Worm (Caenorhabditis elegans) whole organism, mixed stage, embryonic: ENCODE results near the gene cec-7.

Source experiments
- elt-1 ChIP-seq: sonication (generic microtip); optimal IDR thresholded peaks from 2 replicates; lab custom pipeline; 2017; ENCODE audit warnings: missing genetic modification characterization, mild to moderate bottlenecking, missing compliant biosample characterization, antibody characterized with exemption, moderate library complexity, borderline replicate concordance; ENCODE audit not compliant: insufficient read depth
- elt-3 ChIP-seq: fragments of 150-350 bp; optimal IDR thresholded peaks from 2 replicates; lab custom pipeline; 2014; ENCODE audit warnings: missing biosample characterization, missing genetic modification characterization
- lin-32 ChIP-seq: fragments of 200-800 bp; sonication (Bioruptor generic); optimal IDR thresholded peaks from 2 replicates; lab custom pipeline; 2018; ENCODE audit warnings: mild to moderate bottlenecking, missing genetic modification characterization, missing compliant biosample characterization
- mep-1 ChIP-seq: fragments of 150-350 bp; optimal IDR thresholded peaks from 2 replicates; lab custom pipeline; 2017; ENCODE audit warnings: missing biosample characterization, missing genetic modification reagents, missing genetic modification characterization, inconsistent platforms
- nhr-76 ChIP-seq: sonication (generic microtip); optimal IDR thresholded peaks from 2 replicates; lab custom pipeline; 2017; ENCODE audit warnings: missing biosample characterization, missing genetic modification characterization
- sem-2 ChIP-seq: fragments of 200-800 bp; sonication (Bioruptor generic); optimal IDR thresholded peaks from 2 replicates; lab custom pipeline; 2018; ENCODE audit warnings: mild to moderate bottlenecking, missing genetic modification characterization, missing compliant biosample characterization
- snpc-4 ChIP-seq: fragments of 150-350 bp; optimal IDR thresholded peaks from 2 replicates; lab custom pipeline; 2014; ENCODE audit warnings: missing biosample characterization, missing genetic modification characterization
- unc-39 ChIP-seq: fragments of 150-350 bp; optimal IDR thresholded peaks from 2 replicates; lab custom pipeline; 2014; ENCODE audit warnings: missing biosample characterization, missing genetic modification characterization
- unc-62 ChIP-seq: fragments of 150-350 bp; optimal IDR thresholded peaks from 2 replicates; lab custom pipeline; 2014; ENCODE audit warnings: missing biosample characterization, missing genetic modification reagents, missing genetic modification characterization

DNA sequence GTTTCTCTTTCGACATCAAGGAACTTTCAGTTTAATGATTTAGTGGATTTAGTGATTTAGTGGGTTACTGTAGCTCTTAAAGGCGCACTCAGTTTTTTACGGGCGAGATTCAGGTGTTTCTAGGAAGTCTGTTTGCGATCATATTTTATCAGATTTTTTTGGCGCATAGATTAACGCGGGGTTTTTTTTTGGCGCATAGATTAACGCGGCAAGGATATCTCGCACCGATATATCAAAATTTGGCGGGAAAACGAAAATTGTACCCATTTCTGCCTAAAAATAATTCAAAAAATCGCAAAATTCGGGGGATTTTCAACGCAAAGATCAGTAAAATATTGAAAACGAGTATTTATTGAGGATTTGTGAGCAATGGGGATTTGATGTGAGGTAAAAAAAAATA, 3.3 kb upstream of the cec-7 start:
- TF ChIP-seq elt-3 (tag; lab: Kevin White, UChicago) (no peak), unc-62 (no peak), lin-32 (no peak), snpc-4 (no peak), sem-2 (GFP tag; lab: Kevin White, UChicago) (no peak), nhr-76 (tag; lab: Kevin White, UChicago) (no peak), elt-1 (no peak), mep-1 (no peak), unc-39 (tag; lab: Kevin White, UChicago) (no peak)
